Worm (Caenorhabditis elegans) whole organism, dauer: ENCODE measurements around the gene Y54G2A.76.

Source experiments
- unc-62 ChIP-seq: sonication (generic microtip); optimal IDR thresholded peaks from 2 replicates; lab custom pipeline; 2017; ENCODE audit warnings: missing biosample characterization, missing genetic modification reagents, missing genetic modification characterization

Gene Y54G2A.76

DNA sequence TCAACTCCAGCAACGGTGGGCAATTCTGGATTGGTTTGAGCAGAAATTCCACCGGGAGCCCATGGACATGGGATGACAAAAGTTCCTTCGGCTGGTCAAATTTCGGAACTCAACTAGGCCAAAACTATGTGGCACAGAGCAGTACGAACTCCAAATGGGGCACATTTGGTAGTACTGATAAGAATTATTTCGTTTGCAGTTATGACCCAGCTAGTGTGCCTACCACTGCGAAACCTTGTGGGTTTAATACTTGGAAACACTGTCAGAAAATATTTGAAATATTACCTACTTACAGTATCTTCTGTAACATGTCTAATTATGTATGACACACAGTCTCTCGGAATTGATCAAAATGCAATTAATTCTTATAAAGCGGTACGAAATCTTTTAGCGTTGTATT, 17.1 kb downstream of the Y54G2A.76 start:
- TF ChIP-seq unc-62, result no peak

ce11 chrIV:2832587-2832986, 23.4 kb downstream of the Y54G2A.76 start, which contains the start of the genes Y54G2A.48 and pudl-1:
Gene Y54G2A.48, minus strand, starts transcription at chrIV:2832687.
Gene pudl-1, plus strand, starts transcription at chrIV:2832906.
- TF ChIP-seq unc-62, result no peak

- no peak for TF ChIP-seq unc-62
Observed at ce11 chrIV:2834516-2834915, 25.3 kb downstream of the Y54G2A.76 start, which contains the start of gene pudl-2. Gene pudl-2, plus strand, starts transcription at chrIV:2834816.

DNA sequence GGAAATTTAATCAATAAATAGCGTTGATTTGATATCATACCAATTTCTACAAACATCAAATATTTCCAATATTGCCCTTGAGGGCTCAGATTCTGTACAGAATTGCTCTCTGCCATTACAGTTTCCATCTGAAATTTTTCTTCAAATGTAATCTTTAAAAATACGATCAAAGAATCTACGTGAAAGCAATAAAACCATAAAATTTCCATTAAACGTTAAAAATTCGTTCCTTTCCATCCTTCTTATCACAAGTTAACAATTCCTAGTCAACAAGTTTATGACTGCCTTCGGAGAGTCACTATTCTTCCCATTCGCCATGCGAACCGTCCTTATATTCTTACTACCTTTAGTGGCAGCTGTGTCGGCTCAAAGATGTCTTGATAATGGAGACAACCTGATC, 26.2 kb downstream of the Y54G2A.76 start, which contains the start of gene clec-82:
clec-82 (plus strand) TSS at position 301 of the 400 bp plus-strand sequence.
- no peak for TF ChIP-seq unc-62

DNA sequence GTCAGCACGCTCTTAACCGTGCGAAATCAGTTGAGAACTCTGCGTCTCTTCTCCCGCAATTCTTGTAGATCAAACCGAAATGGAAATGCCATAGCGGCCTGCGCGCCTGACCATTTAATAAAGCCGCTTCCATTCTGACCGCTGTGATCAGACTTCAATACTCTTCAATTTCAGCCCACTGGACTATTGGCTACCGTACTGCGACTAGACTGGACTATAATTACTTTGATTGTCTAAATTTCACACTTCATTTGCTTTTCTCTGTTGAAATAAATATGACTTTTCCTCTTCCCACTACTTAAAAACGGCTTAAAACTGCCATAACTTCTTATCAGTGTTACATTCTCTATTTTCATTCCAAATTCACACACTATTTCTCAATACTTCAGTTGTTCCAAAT, 29.1 kb downstream of the Y54G2A.76 start, which contains the start of gene Y54G2A.7:
Y54G2A.7 (plus strand) TSS at position 301 of the 400 bp plus-strand sequence.
- no peak for TF ChIP-seq unc-62

ce11 chrIV:2841260-2841659, 32.0 kb downstream of the Y54G2A.76 start, which contains the start of gene clec-83:
Gene clec-83, minus strand, starts transcription at chrIV:2841472.
- TF ChIP-seq unc-62, result no peak

DNA sequence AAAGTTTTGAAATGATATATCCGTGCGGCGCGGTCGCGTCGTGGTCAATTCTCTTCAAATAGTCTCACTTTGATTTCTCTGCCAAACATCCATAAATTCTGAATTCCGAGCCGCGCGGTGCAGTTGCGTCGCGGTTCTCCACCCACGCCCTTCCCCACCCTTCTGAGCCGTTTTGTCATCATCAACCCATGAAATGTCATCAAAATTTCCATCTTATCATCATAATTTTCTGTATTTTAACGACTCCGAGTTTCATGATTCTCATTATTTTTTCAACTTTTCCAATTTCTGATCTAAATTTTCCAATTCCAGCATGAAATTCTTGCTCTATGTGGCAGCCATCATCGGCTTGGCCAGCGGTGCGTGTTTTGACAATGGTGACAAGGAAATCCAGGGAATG, 33.0 kb downstream of the Y54G2A.76 start, which contains the start of gene clec-84:
clec-84 (plus strand) TSS at position 301 of the 400 bp plus-strand sequence.
- TF ChIP-seq unc-62, result no peak

DNA sequence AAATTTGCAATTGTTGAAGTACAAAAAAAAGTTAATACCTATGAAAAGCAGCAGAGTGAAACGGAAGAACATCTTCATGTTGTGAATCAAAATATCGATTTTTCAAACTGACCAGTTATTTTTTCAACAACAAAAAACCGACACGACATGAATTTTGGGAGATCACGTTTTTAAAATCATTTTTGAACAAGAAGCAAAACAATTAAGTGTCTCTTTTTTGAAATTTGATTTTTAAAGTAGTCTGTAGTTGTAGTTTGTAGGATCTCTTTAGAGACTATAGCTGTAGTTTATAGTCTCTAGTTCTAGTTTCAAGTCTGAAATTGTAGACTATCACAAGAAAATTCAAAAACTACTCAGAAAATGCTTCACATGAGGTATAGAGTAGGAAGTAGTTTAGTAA, 34.7 kb downstream of the Y54G2A.76 start, which contains the start of gene Y54G2A.15:
Y54G2A.15 (minus strand) TSS at position 101 of the 400 bp plus-strand sequence.
- TF ChIP-seq unc-62, result no peak

ce11 chrIV:2846264-2846663, 37.1 kb downstream of the Y54G2A.76 start, which contains the start of gene Y54G2A.40:
Gene Y54G2A.40, plus strand, starts transcription at chrIV:2846476.
- no peak for TF ChIP-seq unc-62

DNA sequence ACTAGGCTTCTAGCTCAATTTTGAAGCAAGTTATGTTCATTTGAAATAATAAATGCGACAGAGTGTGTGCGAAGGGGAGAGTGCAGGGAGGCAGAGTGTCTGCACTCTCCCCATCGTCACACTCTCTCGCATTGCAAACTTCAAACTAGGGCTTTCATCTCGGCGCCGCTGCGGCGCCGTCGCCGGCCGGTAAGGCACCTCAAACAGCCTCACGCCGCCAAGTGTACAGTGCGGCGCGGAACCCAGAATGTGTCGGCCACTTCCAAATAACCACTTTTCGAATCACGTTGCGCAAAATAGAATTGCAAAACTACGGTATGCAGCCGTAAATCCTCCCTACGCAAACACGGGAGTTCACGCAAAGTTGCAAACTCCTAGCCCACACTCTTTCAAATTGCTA, 40.1 kb downstream of the Y54G2A.76 start:
- no peak for TF ChIP-seq unc-62

DNA sequence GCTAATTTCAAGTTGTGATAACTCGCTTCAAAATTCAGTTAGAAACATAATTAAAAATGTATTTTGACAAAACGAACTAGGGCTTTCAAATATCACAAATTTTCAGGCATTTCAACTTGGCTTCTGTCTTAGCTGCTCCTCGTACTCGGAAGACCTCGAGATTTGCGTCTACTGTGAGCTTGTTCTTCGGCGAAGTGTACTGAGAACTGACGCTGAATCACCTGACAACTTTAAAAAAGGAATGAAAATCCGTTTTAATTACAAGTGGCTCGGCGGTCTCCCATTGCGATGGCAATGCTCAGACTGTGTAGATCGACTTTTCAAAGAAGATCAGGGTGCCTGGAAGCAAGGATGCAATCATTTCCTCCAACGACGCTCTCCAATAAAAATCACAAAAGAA, 41.4 kb downstream of the Y54G2A.76 start, which contains the start of gene clec-85:
clec-85 (plus strand) TSS at position 301 of the 400 bp plus-strand sequence.
- no peak for TF ChIP-seq unc-62

ce11 chrIV:2851625-2852024, 42.4 kb downstream of the Y54G2A.76 start:
- TF ChIP-seq unc-62, result no peak

DNA sequence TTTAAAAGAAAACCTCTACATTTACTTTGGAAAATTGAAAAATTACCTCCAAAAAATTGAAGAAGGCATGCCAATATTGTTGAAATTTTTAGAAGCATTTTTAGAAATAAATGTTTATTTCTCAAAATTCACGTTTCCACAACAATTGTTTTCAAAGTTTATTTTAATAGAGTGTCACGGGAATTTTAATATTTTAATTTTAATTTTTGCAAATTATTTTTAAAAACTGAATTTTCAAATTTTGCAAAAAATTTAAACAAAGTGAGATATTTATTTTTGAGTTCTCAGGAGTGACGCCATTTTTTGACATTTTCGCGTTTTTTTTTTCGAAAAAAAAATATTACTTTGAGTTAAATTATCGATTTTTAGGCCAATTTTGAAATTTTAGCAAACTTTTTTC, 44.0 kb downstream of the Y54G2A.76 start, which contains the start of gene Y54G2A.49:
Y54G2A.49 (minus strand) TSS at position 101 of the 400 bp plus-strand sequence.
- TF ChIP-seq unc-62, result no peak

DNA sequence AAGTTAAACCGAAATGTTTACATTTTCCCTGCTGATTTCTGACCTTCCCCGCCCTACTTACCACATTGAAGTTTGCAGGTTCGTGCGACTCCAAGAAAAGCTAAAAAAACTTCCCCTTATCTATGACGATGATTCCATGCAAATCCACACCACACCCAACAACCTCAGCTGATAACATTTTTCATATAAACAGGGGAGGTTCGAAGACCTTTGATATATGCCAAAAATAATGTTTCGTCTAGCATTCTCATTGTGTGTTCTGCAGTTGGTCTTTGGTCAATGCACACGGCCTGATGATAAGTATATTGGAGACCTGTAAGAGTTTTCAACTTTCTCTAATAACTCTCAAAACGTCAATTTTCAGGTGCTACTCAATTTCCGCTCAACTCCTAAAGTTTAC, 45.0 kb downstream of the Y54G2A.76 start:
- no peak for TF ChIP-seq unc-62

ce11 chrIV:2855056-2855752, 46.0 kb downstream of the Y54G2A.76 start:
- no peak for TF ChIP-seq unc-62

DNA sequence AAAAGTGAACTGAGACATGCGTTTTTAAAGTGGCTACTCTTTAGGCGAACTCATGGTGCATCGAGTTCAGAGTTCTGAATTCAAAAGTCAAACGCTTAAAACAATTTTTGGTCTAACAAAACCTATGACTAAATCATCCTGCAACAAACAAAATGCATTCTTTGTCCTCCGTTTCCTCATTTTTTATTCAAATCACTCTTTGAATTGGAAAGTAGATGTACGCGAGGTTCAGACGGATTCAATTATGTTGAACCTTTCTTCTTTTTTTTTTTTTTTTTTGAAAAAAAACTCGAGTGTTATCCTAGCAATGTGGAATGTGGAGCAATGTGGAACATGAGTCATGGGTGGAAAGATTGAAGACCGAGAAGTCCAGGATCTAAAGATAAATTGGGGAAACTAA, 49.5 kb downstream of the Y54G2A.76 start:
- TF ChIP-seq unc-62, result no peak
